Worm (Caenorhabditis elegans) whole organism, young adult: ENCODE data around the gene ZK380.2.

Source experiments
- B0019.2 ChIP-seq: fragments of 200-800 bp; sonication (Bioruptor generic); conservative IDR thresholded peaks from 2 replicates; pipeline ENCODE4 v1.3.6; 2022; ENCODE audit warnings: missing genetic modification reagents, missing genetic modification characterization, missing compliant biosample characterization
- B0261.1 ChIP-seq: sonication (generic microtip); optimal IDR thresholded peaks from 2 replicates; lab custom pipeline; 2016; ENCODE audit warnings: mild to moderate bottlenecking, missing genetic modification characterization, moderate library complexity, missing compliant biosample characterization
- C17E4.6 ChIP-seq: fragments of 200-800 bp; sonication (Bioruptor generic); IDR thresholded peaks from 2 replicates; pipeline ENCODE4 v1.3.6; 2022; ENCODE audit warnings: missing genetic modification reagents, missing genetic modification characterization, missing compliant biosample characterization
- D2030.7 ChIP-seq: fragments of 200-800 bp; sonication (Bioruptor generic); IDR thresholded peaks from 2 replicates; pipeline ENCODE4 v1.3.6; 2022; ENCODE audit warnings: missing genetic modification reagents, missing genetic modification characterization, missing compliant biosample characterization
- F39B2.1 ChIP-seq: fragments of 200-800 bp; sonication (Bioruptor generic); IDR thresholded peaks from 2 replicates; pipeline ENCODE4 v1.3.6; 2022; ENCODE audit warnings: missing genetic modification reagents, missing genetic modification characterization, missing compliant biosample characterization
- Y53G8AR.9 ChIP-seq: fragments of 200-800 bp; sonication (Bioruptor generic); conservative IDR thresholded peaks from 2 replicates; pipeline ENCODE4 v1.3.6; 2022; ENCODE audit warnings: missing genetic modification reagents, missing genetic modification characterization, missing compliant biosample characterization
- Y79H2A.3 ChIP-seq: fragments of 200-800 bp; sonication (Bioruptor generic); conservative IDR thresholded peaks from 2 replicates; pipeline ENCODE4 v1.3.6; 2022; ENCODE audit warnings: missing genetic modification reagents, missing genetic modification characterization, missing compliant biosample characterization
- attf-3 ChIP-seq: fragments of 200-800 bp; sonication (Bioruptor generic); conservative IDR thresholded peaks from 2 replicates; pipeline ENCODE4 v1.3.6; 2022; ENCODE audit warnings: missing genetic modification reagents, missing genetic modification characterization, missing compliant biosample characterization
- cebp-1 ChIP-seq, 2 experiments: fragments of 200-800 bp in 1 of 2; sonication (Bioruptor generic) in 1 of 2; sonication (generic microtip) in 1 of 2; IDR thresholded peaks in 1 of 2; optimal IDR thresholded peaks in 1 of 2; 2 replicates each; pipeline versions ENCODE4 v1.3.6 to Lab custom; 2017 to 2022; ENCODE audit warnings: missing compliant biosample characterization in 2 of 2, missing genetic modification characterization in 2 of 2, mild to moderate bottlenecking in 1 of 2, missing genetic modification reagents in 1 of 2, moderate library complexity in 1 of 2
- cebp-2 ChIP-seq: fragments of 200-800 bp; sonication (Bioruptor generic); IDR thresholded peaks from 2 replicates; pipeline ENCODE4 v1.3.6; 2022; ENCODE audit warnings: missing genetic modification characterization, missing compliant biosample characterization
- ceh-27 ChIP-seq: fragments of 200-800 bp; sonication (Bioruptor generic); optimal IDR thresholded peaks from 2 replicates; lab custom pipeline; 2018; ENCODE audit warnings: mild to moderate bottlenecking, missing genetic modification characterization, moderate library complexity, missing compliant biosample characterization
- ceh-58 ChIP-seq: fragments of 200-800 bp; sonication (Bioruptor generic); IDR thresholded peaks from 2 replicates; pipeline ENCODE4 v1.3.6; 2022; ENCODE audit warnings: missing genetic modification characterization, missing compliant biosample characterization
- dox-1 ChIP-seq: fragments of 200-800 bp; sonication (Bioruptor generic); IDR thresholded peaks from 2 replicates; pipeline ENCODE4 v1.3.6; 2022; ENCODE audit warnings: missing genetic modification reagents, missing genetic modification characterization, missing compliant biosample characterization
- egl-18 ChIP-seq: fragments of 200-800 bp; sonication (Bioruptor generic); IDR thresholded peaks from 2 replicates; pipeline ENCODE4 v1.3.6; 2022; ENCODE audit warnings: missing genetic modification reagents, missing genetic modification characterization, missing compliant biosample characterization
- ekl-4 ChIP-seq: fragments of 200-800 bp; sonication (Bioruptor generic); IDR thresholded peaks from 2 replicates; pipeline ENCODE4 v1.3.6; 2022; ENCODE audit warnings: missing genetic modification reagents, missing genetic modification characterization, missing compliant biosample characterization
- gei-17 ChIP-seq: fragments of 200-800 bp; sonication (Bioruptor generic); optimal IDR thresholded peaks from 2 replicates; lab custom pipeline; 2018; ENCODE audit warnings: mild to moderate bottlenecking, missing genetic modification characterization, missing compliant biosample characterization
- him-1 ChIP-seq: sonication (generic microtip); optimal IDR thresholded peaks from 2 replicates; lab custom pipeline; 2016; ENCODE audit warnings: missing genotype, missing genetic modification reagents, missing genetic modification characterization, missing compliant biosample characterization
- hmg-1.2 ChIP-seq: fragments of 200-800 bp; sonication (Bioruptor generic); IDR thresholded peaks from 2 replicates; pipeline ENCODE4 v1.3.6; 2022; ENCODE audit warnings: missing genetic modification reagents, missing genetic modification characterization, missing compliant biosample characterization
- let-526 ChIP-seq: fragments of 200-800 bp; sonication (Bioruptor generic); IDR thresholded peaks from 2 replicates; pipeline ENCODE4 v1.3.6; 2022; ENCODE audit warnings: missing genetic modification reagents, missing genetic modification characterization, missing compliant biosample characterization
- lsy-27 ChIP-seq: sonication (generic microtip); optimal IDR thresholded peaks from 2 replicates; lab custom pipeline; 2017; ENCODE audit warnings: missing genetic modification characterization, mild to moderate bottlenecking, missing compliant biosample characterization, antibody characterized with exemption, missing genotype, borderline replicate concordance; ENCODE audit not compliant: insufficient read depth
- madf-10 ChIP-seq: sonication (generic microtip); optimal IDR thresholded peaks from 2 replicates; lab custom pipeline; 2016; ENCODE audit warnings: mild to moderate bottlenecking, missing genetic modification characterization, missing compliant biosample characterization
- madf-3 ChIP-seq: fragments of 200-800 bp; sonication (Bioruptor generic); IDR thresholded peaks from 2 replicates; pipeline ENCODE4 v1.3.6; 2022; ENCODE audit warnings: missing genetic modification reagents, missing genetic modification characterization, missing compliant biosample characterization
- madf-6 ChIP-seq: fragments of 200-800 bp; sonication (Bioruptor generic); IDR thresholded peaks from 2 replicates; pipeline ENCODE4 v1.3.6; 2022; ENCODE audit warnings: missing genetic modification reagents, missing genetic modification characterization, missing compliant biosample characterization
- madf-8 ChIP-seq: fragments of 200-800 bp; sonication (Bioruptor generic); conservative IDR thresholded peaks from 2 replicates; pipeline ENCODE4 v1.3.6; 2022; ENCODE audit warnings: missing genetic modification reagents, missing genetic modification characterization, missing compliant biosample characterization
- mes-4 ChIP-seq: sonication (generic microtip); optimal IDR thresholded peaks from 2 replicates; lab custom pipeline; 2016; ENCODE audit warnings: missing genotype, missing genetic modification characterization, missing compliant biosample characterization
- nfya-1 ChIP-seq: sonication (generic microtip); optimal IDR thresholded peaks from 2 replicates; lab custom pipeline; 2017; ENCODE audit warnings: antibody characterized with exemption, missing compliant biosample characterization, missing genetic modification characterization, borderline replicate concordance; ENCODE audit not compliant: insufficient read depth
- nhr-80 ChIP-seq: sonication (generic microtip); optimal IDR thresholded peaks from 2 replicates; lab custom pipeline; 2016; ENCODE audit warnings: missing genetic modification characterization, missing compliant biosample characterization
- pbrm-1 ChIP-seq: fragments of 200-800 bp; sonication (Bioruptor generic); IDR thresholded peaks from 2 replicates; pipeline ENCODE4 v1.3.6; 2022; ENCODE audit warnings: missing genetic modification reagents, missing genetic modification characterization, missing compliant biosample characterization
- rpc-1 ChIP-seq, 2 experiments: fragments of 150-350 bp in 1 of 2; sonication (generic microtip) in 1 of 2; optimal IDR thresholded peaks; 2 replicates each; lab custom pipeline; 2014 to 2018; ENCODE audit warnings: missing biosample characterization in 1 of 2, missing genetic modification characterization in 1 of 2, missing genetic modification reagents in 1 of 2, missing genotype in 1 of 2
- snpc-1.3 ChIP-seq: sonication (generic microtip); optimal IDR thresholded peaks from 2 replicates; lab custom pipeline; 2017; ENCODE audit warnings: missing genetic modification characterization, mild to moderate bottlenecking, missing compliant biosample characterization, antibody characterized with exemption, moderate library complexity, missing genotype, missing genetic modification reagents; ENCODE audit not compliant: insufficient read depth
- somi-1 ChIP-seq: fragments of 200-800 bp; sonication (Bioruptor generic); optimal IDR thresholded peaks from 2 replicates; lab custom pipeline; 2018; ENCODE audit warnings: mild to moderate bottlenecking, missing genetic modification characterization, missing compliant biosample characterization
- tbp1 ChIP-seq: fragments of 200-800 bp; sonication (Bioruptor generic); optimal IDR thresholded peaks from 2 replicates; lab custom pipeline; 2018; ENCODE audit warnings: mild to moderate bottlenecking, missing genetic modification characterization, missing compliant biosample characterization
- tbx-9 ChIP-seq: sonication (generic microtip); optimal IDR thresholded peaks from 2 replicates; lab custom pipeline; 2016; ENCODE audit warnings: borderline replicate concordance, missing genetic modification characterization, inconsistent platforms, missing compliant biosample characterization
- zfh-2 ChIP-seq: fragments of 200-800 bp; sonication (Bioruptor generic); conservative IDR thresholded peaks from 2 replicates; pipeline ENCODE4 v1.3.6; 2022; ENCODE audit warnings: missing genetic modification reagents, missing genetic modification characterization, missing compliant biosample characterization
- ztf-3 ChIP-seq: fragments of 200-800 bp; sonication (Bioruptor generic); optimal IDR thresholded peaks from 2 replicates; lab custom pipeline; 2018; ENCODE audit warnings: mild to moderate bottlenecking, missing genetic modification characterization, missing compliant biosample characterization

The ZK380.2 gene

ce11 chrX:1589962-1590361, 41.3 kb upstream of the ZK380.2 start:
- TF ChIP-seq F39B2.1 (GFP tag; lab: Robert Waterston, UW) (no peak), ztf-3 (GFP tag; lab: Kevin White, UChicago) (no peak), mes-4 (tag; lab: Kevin White, UChicago) (no peak), let-526 (GFP tag; lab: Robert Waterston, UW) (no peak), ceh-58 (GFP tag; lab: Robert Waterston, UW) (no peak), snpc-1.3 (peak; percentile 33), B0261.1 (tag; lab: Kevin White, UChicago) (peak; percentile 76), zfh-2 (GFP tag; lab: Robert Waterston, UW) (no peak), D2030.7 (GFP tag; lab: Robert Waterston, UW) (peak; percentile 27), tbx-9 (no peak), attf-3 (GFP tag; lab: Robert Waterston, UW) (no peak), lsy-27 (tag; lab: Kevin White, UChicago) (no peak), somi-1 (GFP tag; lab: Kevin White, UChicago) (no peak), hmg-1.2 (GFP tag; lab: Robert Waterston, UW) (peak; percentile 46), Y53G8AR.9 (no peak), rpc-1 (optimal IDR thresholded peaks at IDR 0.05; lab: Kevin White, UChicago) (peak; percentile 16), rpc-1 (tag; optimal IDR thresholded peaks at IDR 0.05; lab: Kevin White, UChicago) (peak; percentile 70), nfya-1 (tag; lab: Kevin White, UChicago) (no peak), madf-3 (GFP tag; lab: Robert Waterston, UW) (0 out of 2 replicates have a peak, but pooled peaks have one; percentile 13), gei-17 (GFP tag; lab: Kevin White, UChicago) (no peak), cebp-2 (GFP tag; lab: Robert Waterston, UW) (no peak), ekl-4 (GFP tag; lab: Robert Waterston, UW) (no peak), dox-1 (GFP tag; lab: Robert Waterston, UW) (no peak), madf-8 (GFP tag; lab: Robert Waterston, UW) (no peak), madf-6 (GFP tag; lab: Robert Waterston, UW) (no peak), tbp1 (GFP tag; lab: Kevin White, UChicago) (peak; percentile 85), Y79H2A.3 (GFP tag; lab: Robert Waterston, UW) (0 out of 2 replicates have a peak, but pooled peaks have one; percentile 15), cebp-1 (GFP tag; IDR thresholded peaks at IDR 0.05; lab: Robert Waterston, UW) (no peak), cebp-1 (tag; optimal IDR thresholded peaks at IDR 0.05; lab: Kevin White, UChicago) (peak; percentile 13), madf-10 (tag; lab: Kevin White, UChicago) (no peak), C17E4.6 (GFP tag; lab: Robert Waterston, UW) (no peak), pbrm-1 (peak; percentile 47), him-1 (tag; lab: Kevin White, UChicago) (no peak)

ce11 chrX:1598061-1598690, 33.1 kb upstream of the ZK380.2 start:
- TF ChIP-seq ceh-27 (GFP tag; lab: Kevin White, UChicago) (peak; percentile 64), B0019.2 (GFP tag; lab: Robert Waterston, UW) (no peak), egl-18 (GFP tag; lab: Robert Waterston, UW) (no peak), nhr-80 (no peak)
